Worm (Caenorhabditis elegans): Measurements from ENCODE around the gene Y67H2A.10.

ce11 chrIV:13327064-13327463 is 37.8 kb upstream of the Y67H2A.10 start:
- TF ChIP-seq nhr-237 (tag; optimal IDR thresholded peaks at IDR 0.05) (no peak), drap-1 (GFP tag; optimal IDR thresholded peaks at IDR 0.05) (no peak), unc-39 (tag; optimal IDR thresholded peaks at IDR 0.05) (no peak), elt-1 (tag; optimal IDR thresholded peaks at IDR 0.05; ENCODE audit: borderline replicate concordance, insufficient read depth) (no peak), ces-1 (GFP tag; optimal IDR thresholded peaks at IDR 0.05) (no peak), nhr-76 (tag; optimal IDR thresholded peaks at IDR 0.05) (no peak), sptf-1 (tag; optimal IDR thresholded peaks at IDR 0.05) (no peak), elt-3 (tag; optimal IDR thresholded peaks at IDR 0.05) (no peak), lin-13 (tag; optimal IDR thresholded peaks at IDR 0.05) (no peak), pha-4 (tag; optimal IDR thresholded peaks at IDR 0.05) (no peak), ztf-11 (tag; optimal IDR thresholded peaks at IDR 0.05) (no peak)

Data from whole organism, mixed stage, embryonic.